Fruit fly (Drosophila melanogaster) whole organism, wandering third instar larva: ENCODE measurements around the gene CG5808.

ENCODE experiments used
- Dfd ChIP-seq: fragments of >200 bp; optimal IDR thresholded peaks from 2 replicates; lab custom pipeline; 2017; ENCODE audit warnings: missing biosample characterization, missing genetic modification characterization
- HLH106 ChIP-seq: fragments of 200-800 bp; optimal IDR thresholded peaks from 3 replicates; lab custom pipeline; 2019; ENCODE audit warnings: missing biosample characterization, mild to moderate bottlenecking, missing genetic modification characterization, moderate library complexity
- Hr78 ChIP-seq: fragments of >200 bp; optimal IDR thresholded peaks from 2 replicates; lab custom pipeline; 2017; ENCODE audit warnings: missing biosample characterization, missing genetic modification characterization
- N ChIP-seq: fragments of >200 bp; optimal IDR thresholded peaks from 2 replicates; lab custom pipeline; 2018; ENCODE audit warnings: missing biosample characterization, missing external identifiers, missing genetic modification characterization
- br ChIP-seq: fragments of 200-800 bp; sonication (Bioruptor generic); optimal IDR thresholded peaks from 2 replicates; lab custom pipeline; 2016; ENCODE audit warnings: missing biosample characterization, missing genetic modification characterization
- dl ChIP-seq, 2 experiments: fragments of 175-275, 200-275 bp in 1 of 2; fragments of 200-275 bp in 1 of 2; sonication (Bioruptor generic); optimal IDR thresholded peaks; lab custom pipeline; 2018; ENCODE audit warnings: mild to moderate bottlenecking in 2 of 2, missing biosample characterization in 2 of 2, missing genetic modification characterization in 2 of 2, moderate library complexity in 2 of 2; ENCODE audit not compliant: partially characterized antibody in 2 of 2, insufficient read depth in 1 of 2
- fru ChIP-seq: fragments of 200-800 bp; sonication (Bioruptor generic); optimal IDR thresholded peaks from 3 replicates; lab custom pipeline; 2016; ENCODE audit warnings: missing biosample characterization, mild to moderate bottlenecking, missing genetic modification characterization
- h ChIP-seq: fragments of 200-800 bp; sonication (Bioruptor generic); optimal IDR thresholded peaks from 3 replicates; lab custom pipeline; 2016; ENCODE audit warnings: missing biosample characterization, mild to moderate bottlenecking, missing genetic modification characterization

dm6 chr3R:24859701-24860100 lies 42.9 kb upstream of the CG5808 start, which contains the start of gene ppk22:
- TF ChIP-seq HLH106 (tag; lab: Kevin White, UChicago), result no peak
- TF ChIP-seq br, result no peak
- TF ChIP-seq fru (GFP tag; lab: Kevin White, UChicago), result no peak
- no peak for TF ChIP-seq dl (GFP tag; optimal IDR thresholded peaks at IDR 0.05; lab: Kevin White, UChicago; ENCODE audit: insufficient read depth in 1 of 2, partially characterized antibody in 2 of 2)
- no peak for TF ChIP-seq N (GFP tag; lab: Kevin White, UChicago)
- TF ChIP-seq Dfd, result no peak
- TF ChIP-seq h (GFP tag; lab: Kevin White, UChicago), result no peak
- TF ChIP-seq Hr78 (GFP tag; lab: Kevin White, UChicago), result no peak
